Fruit fly (Drosophila melanogaster): Measurements from ENCODE around the gene CG32640.

The CG32640 gene

dm6 chrX:13130175-13130822 is 47.5 kb upstream of the CG32640 start (continued):
- peak; percentile 31 for TF ChIP-seq pum (GFP tag; optimal IDR thresholded peaks at IDR 0.05)
- peak; percentile 3 for TF ChIP-seq corto (GFP tag; optimal IDR thresholded peaks at IDR 0.05)
- peak; percentile 78 for TF ChIP-seq CG12659 (GFP tag; optimal IDR thresholded peaks at IDR 0.05)
- TF ChIP-seq CG1602 (GFP tag; optimal IDR thresholded peaks at IDR 0.05), result peak; percentile 73
- peak; percentile 67 for TF ChIP-seq ems (GFP tag; optimal IDR thresholded peaks at IDR 0.05)
- no peak for TF ChIP-seq gsb (GFP tag; IDR thresholded peaks at IDR 0.05)
- peak; percentile 55 for TF ChIP-seq kah (GFP tag; optimal IDR thresholded peaks at IDR 0.05)
- peak; percentile 72 for TF ChIP-seq CG15601 (tag; optimal IDR thresholded peaks at IDR 0.05)
- peak; percentile 54 for TF ChIP-seq Hsf (GFP tag; optimal IDR thresholded peaks at IDR 0.05)
- TF ChIP-seq TFAM (GFP tag; optimal IDR thresholded peaks at IDR 0.05), result no peak
- TF ChIP-seq PHDP (tag; optimal IDR thresholded peaks at IDR 0.05), result peak; percentile 75
- peak; percentile 7 for TF ChIP-seq CG15073 (GFP tag; optimal IDR thresholded peaks at IDR 0.05)
- peak; percentile 59 for TF ChIP-seq CG13775 (GFP tag; optimal IDR thresholded peaks at IDR 0.05)
- peak; percentile 80 for TF ChIP-seq org-1 (GFP tag; optimal IDR thresholded peaks at IDR 0.05)
- TF ChIP-seq CG31224 (GFP tag; IDR thresholded peaks at IDR 0.05), result no peak
- TF ChIP-seq ranshi (GFP tag; IDR thresholded peaks at IDR 0.05), result no peak
- no peak for TF ChIP-seq rib (GFP tag; IDR thresholded peaks at IDR 0.05)
- no peak for TF ChIP-seq Bgb (GFP tag; IDR thresholded peaks at IDR 0.05; ENCODE audit: partially characterized antibody)
- TF ChIP-seq fd64A (GFP tag; optimal IDR thresholded peaks at IDR 0.05), result peak; percentile 9
- TF ChIP-seq az2 (GFP tag; optimal IDR thresholded peaks at IDR 0.05), result peak; percentile 67
- no peak for TF ChIP-seq CG10959 (GFP tag; IDR thresholded peaks at IDR 0.05)
- TF ChIP-seq vnd (GFP tag; IDR thresholded peaks at IDR 0.05; ENCODE audit: partially characterized antibody), result no peak
- TF ChIP-seq CG30403 (GFP tag; optimal IDR thresholded peaks at IDR 0.05), result peak; percentile 72
- peak; percentile 61 for TF ChIP-seq Six4 (GFP tag; optimal IDR thresholded peaks at IDR 0.05)
- no peak for TF ChIP-seq Sry-β (GFP tag; optimal IDR thresholded peaks at IDR 0.05)
- TF ChIP-seq Kr (GFP tag; optimal IDR thresholded peaks at IDR 0.05), result no peak
- no peak for TF ChIP-seq Aef1 (GFP tag; IDR thresholded peaks at IDR 0.05)
- peak; percentile 58 for TF ChIP-seq gsb-n (tag; optimal IDR thresholded peaks at IDR 0.05)
- no peak for TF ChIP-seq CG5953 (GFP tag; IDR thresholded peaks at IDR 0.05)
- peak; percentile 76 for TF ChIP-seq CG14710 (tag; optimal IDR thresholded peaks at IDR 0.05)
- no peak for TF ChIP-seq CG16779 (GFP tag; IDR thresholded peaks at IDR 0.05)
- TF ChIP-seq so (GFP tag; IDR thresholded peaks at IDR 0.05), result peak; percentile 34; the same call in 1 of the 3 replicates
- no peak for TF ChIP-seq tap (tag; optimal IDR thresholded peaks at IDR 0.05)
- TF ChIP-seq CG12391 (tag; optimal IDR thresholded peaks at IDR 0.05), result peak; percentile 74
- no peak for TF ChIP-seq Taf1 (GFP tag; IDR thresholded peaks at IDR 0.05)
- TF ChIP-seq CG17328 (GFP tag; IDR thresholded peaks at IDR 0.05), result peak; percentile 33; the same call in 1 of the 2 replicates
- peak; percentile 29 for TF ChIP-seq ERR (GFP tag; optimal IDR thresholded peaks at IDR 0.05)
- TF ChIP-seq Dbx (GFP tag; IDR thresholded peaks at IDR 0.05), result no peak
- TF ChIP-seq sima (GFP tag; optimal IDR thresholded peaks at IDR 0.05), result no peak
- peak; percentile 29 for TF ChIP-seq disco-r (GFP tag; optimal IDR thresholded peaks at IDR 0.05)
- no peak for TF ChIP-seq CG42726 (GFP tag; IDR thresholded peaks at IDR 0.05; ENCODE audit: partially characterized antibody)
- peak; percentile 54 for TF ChIP-seq salm (tag; optimal IDR thresholded peaks at IDR 0.05)
- peak; percentile 81 for TF ChIP-seq lab (GFP tag; optimal IDR thresholded peaks at IDR 0.05)
- TF ChIP-seq jumu (GFP tag; optimal IDR thresholded peaks at IDR 0.05), result peak; percentile 55
- peak; percentile 55 for TF ChIP-seq CG1603 (tag; optimal IDR thresholded peaks at IDR 0.05)
- TF ChIP-seq cg (GFP tag; optimal IDR thresholded peaks at IDR 0.05), result no peak
- TF ChIP-seq her (GFP tag; optimal IDR thresholded peaks at IDR 0.05), result peak; percentile 54
- TF ChIP-seq Nf-YC (tag; optimal IDR thresholded peaks at IDR 0.05), result peak; percentile 55
- TF ChIP-seq hb (GFP tag; IDR thresholded peaks at IDR 0.05; ENCODE audit: partially characterized antibody), result no peak
- no peak for TF ChIP-seq CG7963 (GFP tag; IDR thresholded peaks at IDR 0.05; ENCODE audit: partially characterized antibody)

Measured in whole organism, embryonic.